Fruit fly (Drosophila melanogaster) whole organism, prepupa: ENCODE results near the gene CG9706.

ENCODE experiments used
- Blimp-1 ChIP-seq: fragments of 200-800 bp; sonication (Bioruptor generic); optimal IDR thresholded peaks from 3 replicates; lab custom pipeline; 2017; ENCODE audit warnings: missing biosample characterization, missing genetic modification characterization, mild to moderate bottlenecking, moderate library complexity, missing genetic modification reagents
- CG10669 ChIP-seq: fragments of 200-800 bp; sonication (Bioruptor generic); optimal IDR thresholded peaks from 3 replicates; lab custom pipeline; 2018; ENCODE audit warnings: missing biosample characterization, mild to moderate bottlenecking, missing genetic modification characterization, moderate library complexity
- CG11294 ChIP-seq: fragments of 200-800 bp; sonication (Bioruptor generic); IDR thresholded peaks from 2 replicates; pipeline ENCODE4 v1.3.6; 2022; ENCODE audit warnings: missing biosample characterization, missing genetic modification characterization
- CG11762 ChIP-seq: fragments of 200-800 bp; sonication (Bioruptor generic); optimal IDR thresholded peaks from 3 replicates; lab custom pipeline; 2016; ENCODE audit warnings: missing biosample characterization, missing genetic modification characterization; ENCODE audit not compliant: insufficient read depth
- CG11902 ChIP-seq: fragments of 200-800 bp; sonication (Bioruptor generic); optimal IDR thresholded peaks from 3 replicates; lab custom pipeline; 2016; ENCODE audit warnings: missing biosample characterization, missing genetic modification characterization
- CG1621 ChIP-seq: fragments of 200-800 bp; sonication (Bioruptor generic); optimal IDR thresholded peaks from 3 replicates; lab custom pipeline; 2018; ENCODE audit warnings: missing biosample characterization, mild to moderate bottlenecking, missing genetic modification characterization
- CG16779 ChIP-seq: fragments of 200-800 bp; sonication (Bioruptor generic); optimal IDR thresholded peaks from 3 replicates; lab custom pipeline; 2017; ENCODE audit warnings: missing biosample characterization, mild to moderate bottlenecking, missing genetic modification characterization
- CG3032 ChIP-seq: fragments of 200-800 bp; optimal IDR thresholded peaks from 2 replicates; lab custom pipeline; 2019; ENCODE audit warnings: missing biosample characterization, mild to moderate bottlenecking, missing genetic modification characterization, moderate library complexity
- CG31627 ChIP-seq: fragments of 200-800 bp; sonication (Bioruptor generic); optimal IDR thresholded peaks from 3 replicates; lab custom pipeline; 2016; ENCODE audit warnings: missing biosample characterization, missing genetic modification characterization
- CG3919 ChIP-seq: fragments of 200-800 bp; sonication (Bioruptor generic); optimal IDR thresholded peaks from 3 replicates; lab custom pipeline; 2016; ENCODE audit warnings: missing biosample characterization, missing genetic modification characterization
- CG4318 ChIP-seq: fragments of 200-800 bp; sonication (Bioruptor generic); optimal IDR thresholded peaks from 3 replicates; lab custom pipeline; 2017; ENCODE audit warnings: missing biosample characterization, mild to moderate bottlenecking, missing genetic modification characterization
- CG6163 ChIP-seq: fragments of 200-800 bp; sonication (Bioruptor generic); IDR thresholded peaks from 3 replicates; pipeline ENCODE4 v1.3.6; 2022; ENCODE audit warnings: missing biosample characterization, missing genetic modification characterization
- CG6276 ChIP-seq: fragments of 200-800 bp; sonication (Bioruptor generic); optimal IDR thresholded peaks from 2 replicates; lab custom pipeline; 2017; ENCODE audit warnings: missing biosample characterization, mild to moderate bottlenecking, missing genetic modification characterization
- CG6792 ChIP-seq: fragments of 200-800 bp; sonication (Bioruptor generic); optimal IDR thresholded peaks from 3 replicates; lab custom pipeline; 2016; ENCODE audit warnings: missing biosample characterization, missing genetic modification characterization
- CG6854 ChIP-seq: fragments of 200-800 bp; sonication (Bioruptor generic); optimal IDR thresholded peaks from 2 replicates; lab custom pipeline; 2017; ENCODE audit warnings: missing biosample characterization, mild to moderate bottlenecking, missing genetic modification characterization
- CG7368 ChIP-seq: fragments of 200-800 bp; sonication (Bioruptor generic); optimal IDR thresholded peaks from 3 replicates; lab custom pipeline; 2016; ENCODE audit warnings: missing biosample characterization, missing genetic modification characterization
- CG8119 ChIP-seq: fragments of 200-800 bp; sonication (Bioruptor generic); IDR thresholded peaks from 3 replicates; pipeline ENCODE4 v1.3.6; 2022; ENCODE audit warnings: missing biosample characterization, missing genetic modification characterization
- CG8632 ChIP-seq: fragments of 200-800 bp; sonication (Bioruptor generic); optimal IDR thresholded peaks from 3 replicates; lab custom pipeline; 2016; ENCODE audit warnings: missing biosample characterization, missing genetic modification characterization
- CG9139 ChIP-seq: fragments of 200-800 bp; sonication (Bioruptor generic); optimal IDR thresholded peaks from 3 replicates; lab custom pipeline; 2017; ENCODE audit warnings: missing biosample characterization, mild to moderate bottlenecking, missing genetic modification characterization
- Eip75B ChIP-seq: fragments of 200-800 bp; sonication (Bioruptor generic); optimal IDR thresholded peaks from 3 replicates; lab custom pipeline; 2016; ENCODE audit warnings: missing biosample characterization, missing genetic modification characterization
- Eip78C ChIP-seq: fragments of 200-800 bp; sonication (Bioruptor generic); peaks from one replicate; lab custom pipeline; 2016; ENCODE audit warnings: missing biosample characterization, missing genetic modification characterization
- Eip93F ChIP-seq: fragments of 200-800 bp; sonication (Bioruptor generic); optimal IDR thresholded peaks from 2 replicates; lab custom pipeline; 2016; ENCODE audit warnings: missing biosample characterization, mild to moderate bottlenecking, missing genetic modification characterization
- Ets21C ChIP-seq: fragments of 200-800 bp; sonication (Bioruptor generic); optimal IDR thresholded peaks from 3 replicates; lab custom pipeline; 2016; ENCODE audit warnings: missing biosample characterization, missing genetic modification characterization
- Ets96B ChIP-seq: fragments of 200-800 bp; optimal IDR thresholded peaks from 2 replicates; lab custom pipeline; 2019; ENCODE audit warnings: missing biosample characterization, mild to moderate bottlenecking, missing genetic modification characterization, moderate library complexity
- Gug ChIP-seq: fragments of 200-800 bp; sonication (Bioruptor generic); IDR thresholded peaks from 2 replicates; pipeline ENCODE4 v1.3.6; 2022; ENCODE audit warnings: missing biosample characterization, missing genetic modification characterization
- Hr38 ChIP-seq: sonication (Bioruptor generic); optimal IDR thresholded peaks from 2 replicates; lab custom pipeline; 2016; ENCODE audit warnings: missing biosample characterization, missing genetic modification characterization
- Hr39 ChIP-seq: fragments of 200-800 bp; sonication (Bioruptor generic); optimal IDR thresholded peaks from 2 replicates; lab custom pipeline; 2016; ENCODE audit warnings: missing biosample characterization, missing genetic modification characterization
- Hr4 ChIP-seq: fragments of 200-800 bp; sonication (Bioruptor generic); optimal IDR thresholded peaks from 3 replicates; lab custom pipeline; 2016; ENCODE audit warnings: missing biosample characterization, missing genetic modification characterization
- Lpt ChIP-seq: fragments of 200-800 bp; sonication (Bioruptor generic); optimal IDR thresholded peaks from 3 replicates; lab custom pipeline; 2016; ENCODE audit warnings: missing biosample characterization, missing genetic modification characterization
- Met ChIP-seq: fragments of 200-800 bp; sonication (Bioruptor generic); optimal IDR thresholded peaks from 3 replicates; lab custom pipeline; 2016; ENCODE audit warnings: missing biosample characterization, missing genetic modification characterization
- OdsH ChIP-seq: fragments of 200-800 bp; sonication (Bioruptor generic); optimal IDR thresholded peaks from 3 replicates; lab custom pipeline; 2016; ENCODE audit warnings: missing biosample characterization, missing genetic modification characterization
- Smox ChIP-seq: fragments of 200-800 bp; sonication (Bioruptor generic); optimal IDR thresholded peaks from 3 replicates; lab custom pipeline; 2016; ENCODE audit warnings: missing biosample characterization, missing genetic modification characterization
- Sox14 ChIP-seq: fragments of 200-800 bp; sonication (Bioruptor generic); optimal IDR thresholded peaks from 3 replicates; lab custom pipeline; 2016; ENCODE audit warnings: missing biosample characterization, missing genetic modification characterization
- Sox15 ChIP-seq: fragments of 200-800 bp; sonication (Bioruptor generic); optimal IDR thresholded peaks from 3 replicates; lab custom pipeline; 2016; ENCODE audit warnings: missing biosample characterization, missing genetic modification characterization
- achi ChIP-seq: fragments of 200-800 bp; sonication (Bioruptor generic); optimal IDR thresholded peaks from 3 replicates; lab custom pipeline; 2016; ENCODE audit warnings: missing biosample characterization, missing genetic modification characterization
- acj6 ChIP-seq: fragments of 200-800 bp; sonication (Bioruptor generic); optimal IDR thresholded peaks from 3 replicates; lab custom pipeline; 2016; ENCODE audit warnings: missing biosample characterization, missing genetic modification characterization
- dac ChIP-seq: fragments of 200-800 bp; sonication (Bioruptor generic); optimal IDR thresholded peaks from 2 replicates; lab custom pipeline; 2017; ENCODE audit warnings: missing biosample characterization, mild to moderate bottlenecking, missing genetic modification characterization
- dsx ChIP-seq: fragments of 200-800 bp; optimal IDR thresholded peaks from 3 replicates; lab custom pipeline; 2019; ENCODE audit warnings: missing biosample characterization, mild to moderate bottlenecking, missing genetic modification characterization, moderate library complexity; ENCODE audit not compliant: poor library complexity, severe bottlenecking
- eg ChIP-seq: fragments of 200-800 bp; sonication (Bioruptor generic); IDR thresholded peaks from 3 replicates; pipeline ENCODE4 v1.3.6; 2022; ENCODE audit warnings: missing biosample characterization, missing genetic modification characterization
- esn ChIP-seq: fragments of 200-800 bp; sonication (Bioruptor generic); optimal IDR thresholded peaks from 2 replicates; lab custom pipeline; 2016; ENCODE audit warnings: missing biosample characterization, mild to moderate bottlenecking, missing genetic modification characterization, moderate library complexity
- fd59A ChIP-seq: fragments of 200-800 bp; sonication (Bioruptor generic); optimal IDR thresholded peaks from 2 replicates; lab custom pipeline; 2017; ENCODE audit warnings: missing biosample characterization, mild to moderate bottlenecking, missing genetic modification characterization, missing genetic modification reagents
- fd85E ChIP-seq: fragments of 200-800 bp; sonication (Bioruptor generic); optimal IDR thresholded peaks from 3 replicates; lab custom pipeline; 2016; ENCODE audit warnings: missing biosample characterization, missing genetic modification characterization
- fkh ChIP-seq: fragments of 200-800 bp; sonication (Bioruptor generic); optimal IDR thresholded peaks from 3 replicates; lab custom pipeline; 2017; ENCODE audit warnings: missing biosample characterization, mild to moderate bottlenecking, missing genetic modification characterization, moderate library complexity
- lz ChIP-seq: fragments of 200-800 bp; sonication (Bioruptor generic); optimal IDR thresholded peaks from 3 replicates; lab custom pipeline; 2016; ENCODE audit warnings: missing biosample characterization, missing genetic modification characterization
- pdm3 ChIP-seq: fragments of 200-800 bp; sonication (Bioruptor generic); optimal IDR thresholded peaks from 3 replicates; lab custom pipeline; 2016; ENCODE audit warnings: missing biosample characterization, missing genetic modification characterization
- salr ChIP-seq, 2 experiments: fragments of 200-800 bp; sonication (Bioruptor generic); optimal IDR thresholded peaks; 3 replicates each; lab custom pipeline; 2016 to 2018; ENCODE audit warnings: missing biosample characterization in 2 of 2, missing genetic modification characterization in 2 of 2, mild to moderate bottlenecking in 1 of 2
- spab ChIP-seq: fragments of 200-800 bp; sonication (Bioruptor generic); optimal IDR thresholded peaks from 2 replicates; lab custom pipeline; 2017; ENCODE audit warnings: missing biosample characterization, mild to moderate bottlenecking, missing genetic modification characterization, missing genetic modification reagents
- ss ChIP-seq, 2 experiments: fragments of 200-800 bp; sonication (Bioruptor generic); optimal IDR thresholded peaks; 2 replicates in 1 of 2; 3 replicates in 1 of 2; lab custom pipeline; 2017 to 2018; ENCODE audit warnings: mild to moderate bottlenecking in 2 of 2, missing biosample characterization in 2 of 2, missing genetic modification characterization in 2 of 2, moderate library complexity in 1 of 2
- svp ChIP-seq: fragments of 200-800 bp; sonication (Bioruptor generic); peaks from one replicate; lab custom pipeline; 2016; ENCODE audit warnings: missing biosample characterization, missing genetic modification characterization
- topi ChIP-seq: fragments of 200-800 bp; sonication (Bioruptor generic); optimal IDR thresholded peaks from 3 replicates; lab custom pipeline; 2016; ENCODE audit warnings: missing biosample characterization, missing genetic modification characterization

CG9706 gene

dm6 chr3L:16780317-16780716, 2.5 kb upstream of the CG9706 start:
- TF ChIP-seq Eip78C (peak; percentile 16), CG4318 (GFP tag; lab: Kevin White, UChicago) (no peak), svp (GFP tag; lab: Kevin White, UChicago) (peak; percentile 69), dsx (no peak), eg (GFP tag; lab: Robert Waterston, UW) (peak; percentile 21; the same call in 1 of the 3 replicates)

- peak; percentile 69 for TF ChIP-seq CG3032 (tag; lab: Kevin White, UChicago)
- TF ChIP-seq CG9139: no peak
- no peak for TF ChIP-seq svp (GFP tag; lab: Kevin White, UChicago)
- peak; percentile 97 for TF ChIP-seq Eip78C
- peak; percentile 87 for TF ChIP-seq Eip75B (GFP tag; lab: Kevin White, UChicago)
- peak; percentile 86 for TF ChIP-seq CG31627
- TF ChIP-seq Lpt (GFP tag; lab: Kevin White, UChicago): no peak
- TF ChIP-seq Blimp-1 (GFP tag; lab: Kevin White, UChicago): no peak
- TF ChIP-seq Sox15: peak; percentile 65
- no peak for TF ChIP-seq Met
- TF ChIP-seq CG6276 (GFP tag; lab: Kevin White, UChicago): no peak
- no peak for TF ChIP-seq ss (GFP tag; optimal IDR thresholded peaks at IDR 0.05; lab: Kevin White, UChicago)
- TF ChIP-seq OdsH (GFP tag; lab: Kevin White, UChicago): no peak
- peak; percentile 83 for TF ChIP-seq lz (GFP tag; lab: Kevin White, UChicago)
- TF ChIP-seq achi (GFP tag; lab: Kevin White, UChicago): no peak
- peak; percentile 64 for TF ChIP-seq CG11762 (GFP tag; lab: Kevin White, UChicago)
- TF ChIP-seq fkh (GFP tag; lab: Kevin White, UChicago): peak; percentile 17
- TF ChIP-seq eg (GFP tag; lab: Robert Waterston, UW): peak; percentile 85
- TF ChIP-seq Smox: no peak
- no peak for TF ChIP-seq dac
- peak; percentile 88 for TF ChIP-seq topi (GFP tag; lab: Kevin White, UChicago)
- TF ChIP-seq Sox14 (GFP tag; lab: Kevin White, UChicago): peak; percentile 72
- peak; percentile 46 for TF ChIP-seq Eip93F (GFP tag; lab: Kevin White, UChicago)
- TF ChIP-seq CG6854 (GFP tag; lab: Kevin White, UChicago): peak; percentile 39
- no peak for TF ChIP-seq acj6 (GFP tag; lab: Kevin White, UChicago)
- no peak for TF ChIP-seq CG16779 (tag; lab: Kevin White, UChicago)
- TF ChIP-seq fd85E (GFP tag; lab: Kevin White, UChicago): peak; percentile 26
- peak; percentile 85 for TF ChIP-seq CG6792
- TF ChIP-seq Hr4 (GFP tag; lab: Kevin White, UChicago): peak; percentile 80
- TF ChIP-seq CG3919: no peak
- TF ChIP-seq CG4318 (GFP tag; lab: Kevin White, UChicago): no peak
- no peak for TF ChIP-seq CG10669 (GFP tag; lab: Kevin White, UChicago)
- TF ChIP-seq Ets96B (tag; lab: Kevin White, UChicago): peak; percentile 78
- TF ChIP-seq esn (GFP tag; lab: Kevin White, UChicago): peak; percentile 93
- peak; percentile 89 for TF ChIP-seq CG6163 (GFP tag; lab: Robert Waterston, UW)
- TF ChIP-seq Ets21C (GFP tag; lab: Kevin White, UChicago): peak; percentile 73
- no peak for TF ChIP-seq CG1621 (tag; lab: Kevin White, UChicago)
- TF ChIP-seq salr (GFP tag; optimal IDR thresholded peaks at IDR 0.05; lab: Kevin White, UChicago): peak in 1 of 2 experiments; percentile 48
- TF ChIP-seq CG7368: no peak
- peak; percentile 72 for TF ChIP-seq CG8119 (GFP tag; lab: Robert Waterston, UW)
- no peak for TF ChIP-seq CG8632 (GFP tag; lab: Kevin White, UChicago)
- no peak for TF ChIP-seq pdm3 (GFP tag; lab: Kevin White, UChicago)
- TF ChIP-seq spab (GFP tag; lab: Kevin White, UChicago): no peak
- no peak for TF ChIP-seq Hr38
- TF ChIP-seq Gug (GFP tag; lab: Robert Waterston, UW): peak; percentile 68
- TF ChIP-seq Hr39 (GFP tag; lab: Kevin White, UChicago): peak; percentile 86
- peak; percentile 60 for TF ChIP-seq CG11294
- peak; percentile 35 for TF ChIP-seq fd59A (GFP tag; lab: Kevin White, UChicago)
- TF ChIP-seq CG11902 (GFP tag; lab: Kevin White, UChicago): peak; percentile 76
Observed at dm6 chr3L:16782218-16782763, 519 bp upstream of the CG9706 start.
